Fruit fly (Drosophila melanogaster): ENCODE measurements around the gene CG7573.

The CG7573 gene

dm6 chr3L:11273444-11274141 is 38.0 kb upstream of the CG7573 start:
- TF ChIP-seq Ets98B (GFP tag; IDR thresholded peaks at IDR 0.05) (no peak), Snoo (tag; optimal IDR thresholded peaks at IDR 0.05) (no peak), Pif1B (GFP tag; optimal IDR thresholded peaks at IDR 0.05) (no peak), CG17806 (tag; optimal IDR thresholded peaks at IDR 0.05) (no peak), CG10348 (GFP tag; IDR thresholded peaks at IDR 0.05) (no peak), CG8159 (tag; optimal IDR thresholded peaks at IDR 0.05) (no peak), CG15710 (tag; optimal IDR thresholded peaks at IDR 0.05) (no peak), fd96Ca (GFP tag; IDR thresholded peaks at IDR 0.05) (no peak), CG9948 (tag; optimal IDR thresholded peaks at IDR 0.05) (no peak), rn (GFP tag; IDR thresholded peaks at IDR 0.05) (no peak), CG4496 (GFP tag; IDR thresholded peaks at IDR 0.05) (no peak), D1 (tag; optimal IDR thresholded peaks at IDR 0.05) (no peak)

- peak; percentile 13 for TF ChIP-seq CG14655 (GFP tag; optimal IDR thresholded peaks at IDR 0.05)
- TF ChIP-seq Pif1B (GFP tag; optimal IDR thresholded peaks at IDR 0.05) = peak; percentile 8
- no peak for TF ChIP-seq Snoo (tag; optimal IDR thresholded peaks at IDR 0.05)
- peak; percentile 41; the same call in 1 of the 3 replicates for TF ChIP-seq fd96Ca (GFP tag; IDR thresholded peaks at IDR 0.05)
- no peak for TF ChIP-seq CG8159 (tag; optimal IDR thresholded peaks at IDR 0.05)
- TF ChIP-seq CG15710 (tag; optimal IDR thresholded peaks at IDR 0.05) = no peak
- no peak for TF ChIP-seq CG13204 (GFP tag; optimal IDR thresholded peaks at IDR 0.05)
- TF ChIP-seq Pif1A (GFP tag; optimal IDR thresholded peaks at IDR 0.05) = peak; percentile 20
- TF ChIP-seq EcR (GFP tag; optimal IDR thresholded peaks at IDR 0.05) = no peak
- TF ChIP-seq CG10348 (GFP tag; IDR thresholded peaks at IDR 0.05) = no peak
- TF ChIP-seq CG9948 (tag; optimal IDR thresholded peaks at IDR 0.05) = no peak
- TF ChIP-seq CG12605 (GFP tag; IDR thresholded peaks at IDR 0.05) = peak; percentile 74
- TF ChIP-seq Ets98B (GFP tag; IDR thresholded peaks at IDR 0.05) = peak; percentile 36; the same call in 1 of the 2 replicates
- no peak for TF ChIP-seq CG17806 (tag; optimal IDR thresholded peaks at IDR 0.05)
- TF ChIP-seq CG8301 (tag; optimal IDR thresholded peaks at IDR 0.05) = no peak
- TF ChIP-seq gl (tag; optimal IDR thresholded peaks at IDR 0.05) = no peak
- 0 out of 2 replicates have a peak, but pooled peaks have one; percentile 43 for TF ChIP-seq CG32121 (GFP tag; IDR thresholded peaks at IDR 0.05)
- TF ChIP-seq rn (GFP tag; IDR thresholded peaks at IDR 0.05) = no peak
- TF ChIP-seq CG34367 (tag; optimal IDR thresholded peaks at IDR 0.05) = no peak
- no peak for TF ChIP-seq D1 (tag; optimal IDR thresholded peaks at IDR 0.05)
- peak; percentile 76 for TF ChIP-seq CG4496 (GFP tag; IDR thresholded peaks at IDR 0.05)
Measured at dm6 chr3L:11274142-11274672, 37.3 kb upstream of the CG7573 start.

dm6 chr3L:11276020-11276419 is 35.5 kb upstream of the CG7573 start:
- TF ChIP-seq CG17806 (tag; optimal IDR thresholded peaks at IDR 0.05) (no peak), D1 (tag; optimal IDR thresholded peaks at IDR 0.05) (no peak), CG32121 (GFP tag; IDR thresholded peaks at IDR 0.05) (0 out of 2 replicates have a peak, but pooled peaks have one; percentile 19)

- TF ChIP-seq gl (tag; optimal IDR thresholded peaks at IDR 0.05) = no peak
- 0 out of 3 replicates have a peak, but pooled peaks have one; percentile 12 for TF ChIP-seq fd96Ca (GFP tag; IDR thresholded peaks at IDR 0.05)
- TF ChIP-seq rn (GFP tag; IDR thresholded peaks at IDR 0.05) = no peak
- TF ChIP-seq CG4496 (GFP tag; IDR thresholded peaks at IDR 0.05) = no peak
- no peak for TF ChIP-seq CG17806 (tag; optimal IDR thresholded peaks at IDR 0.05)
Measured at dm6 chr3L:11278448-11279320, 32.9 kb upstream of the CG7573 start.

dm6 chr3L:11279321-11279827 is 32.2 kb upstream of the CG7573 start:
- no peak for TF ChIP-seq CG8301 (tag; optimal IDR thresholded peaks at IDR 0.05)
- TF ChIP-seq Ets98B (GFP tag; IDR thresholded peaks at IDR 0.05) = 0 out of 2 replicates have a peak, but pooled peaks have one; percentile 23
- no peak for TF ChIP-seq CG13204 (GFP tag; optimal IDR thresholded peaks at IDR 0.05)
- TF ChIP-seq CG32121 (GFP tag; IDR thresholded peaks at IDR 0.05) = no peak
- 0 out of 3 replicates have a peak, but pooled peaks have one; percentile 10 for TF ChIP-seq CG4496 (GFP tag; IDR thresholded peaks at IDR 0.05)

dm6 chr3L:11280574-11281135 is 30.9 kb upstream of the CG7573 start:
- TF ChIP-seq fd96Ca (GFP tag; IDR thresholded peaks at IDR 0.05) (0 out of 3 replicates have a peak, but pooled peaks have one; percentile 43), CG4496 (GFP tag; IDR thresholded peaks at IDR 0.05) (0 out of 3 replicates have a peak, but pooled peaks have one; percentile 5), D1 (tag; optimal IDR thresholded peaks at IDR 0.05) (no peak)
